Fruit fly (Drosophila melanogaster) whole organism, embryonic: ENCODE results near the gene fred.

ENCODE experiments used
- Ada2b ChIP-seq: fragments of 200-800 bp; sonication (Bioruptor generic); IDR thresholded peaks from 2 replicates; pipeline ENCODE4 v1.3.6; 2022; ENCODE audit warnings: missing biosample characterization, missing genetic modification characterization
- C15 ChIP-seq: fragments of 200-800 bp; sonication (Bioruptor generic); IDR thresholded peaks from 3 replicates; pipeline ENCODE4 v1.3.6; 2022; ENCODE audit warnings: missing biosample characterization, missing genetic modification characterization
- CG12104 ChIP-seq: fragments of 200-800 bp; sonication (Bioruptor generic); optimal IDR thresholded peaks from 3 replicates; lab custom pipeline; 2016; ENCODE audit warnings: missing biosample characterization, missing genetic modification characterization
- CG12219 ChIP-seq: fragments of 200-800 bp; sonication (Bioruptor generic); optimal IDR thresholded peaks from 3 replicates; lab custom pipeline; 2018; ENCODE audit warnings: missing biosample characterization, mild to moderate bottlenecking, missing genetic modification characterization
- CG13296 ChIP-seq: fragments of 200-800 bp; sonication (Bioruptor generic); optimal IDR thresholded peaks from 3 replicates; lab custom pipeline; 2018; ENCODE audit warnings: missing biosample characterization, mild to moderate bottlenecking, missing genetic modification characterization
- CG15073 ChIP-seq: fragments of 200-800 bp; sonication (Bioruptor generic); optimal IDR thresholded peaks from 2 replicates; lab custom pipeline; 2016; ENCODE audit warnings: missing biosample characterization, missing genetic modification characterization
- CG15269 ChIP-seq: fragments of 200-800 bp; sonication (Bioruptor generic); optimal IDR thresholded peaks from 2 replicates; lab custom pipeline; 2018; ENCODE audit warnings: missing biosample characterization, mild to moderate bottlenecking, missing genetic modification characterization, moderate library complexity
- CG1602 ChIP-seq: fragments of 200-800 bp; sonication (Bioruptor generic); optimal IDR thresholded peaks from 3 replicates; lab custom pipeline; 2016; ENCODE audit warnings: missing biosample characterization, missing genetic modification characterization
- CG17359 ChIP-seq: fragments of 200-800 bp; sonication (Bioruptor generic); optimal IDR thresholded peaks from 3 replicates; lab custom pipeline; 2018; ENCODE audit warnings: missing biosample characterization, mild to moderate bottlenecking, missing genetic modification characterization, moderate library complexity
- CG17385 ChIP-seq: fragments of 200-800 bp; sonication (Bioruptor generic); optimal IDR thresholded peaks from 3 replicates; lab custom pipeline; 2018; ENCODE audit warnings: missing biosample characterization, mild to moderate bottlenecking, missing genetic modification characterization
- CG17912 ChIP-seq: fragments of 200-800 bp; sonication (Bioruptor generic); optimal IDR thresholded peaks from 2 replicates; lab custom pipeline; 2018; ENCODE audit warnings: missing biosample characterization, mild to moderate bottlenecking, missing genetic modification characterization
- CG18599 ChIP-seq: fragments of 200-800 bp; sonication (Bioruptor generic); optimal IDR thresholded peaks from 3 replicates; lab custom pipeline; 2017; ENCODE audit warnings: missing biosample characterization, missing genetic modification characterization, mild to moderate bottlenecking, moderate library complexity, missing genetic modification reagents
- CG18619 ChIP-seq: fragments of 200-800 bp; sonication (Bioruptor generic); optimal IDR thresholded peaks from 3 replicates; lab custom pipeline; 2017; ENCODE audit warnings: missing biosample characterization, mild to moderate bottlenecking, missing genetic modification characterization
- CG2116 ChIP-seq: fragments of 200-800 bp; sonication (Bioruptor generic); optimal IDR thresholded peaks from 3 replicates; lab custom pipeline; 2018; ENCODE audit warnings: missing biosample characterization, mild to moderate bottlenecking, missing genetic modification characterization
- CG4707 ChIP-seq: fragments of 200-800 bp; sonication (Bioruptor generic); optimal IDR thresholded peaks from 2 replicates; lab custom pipeline; 2018; ENCODE audit warnings: missing biosample characterization, mild to moderate bottlenecking, missing genetic modification characterization, moderate library complexity
- CG6683 ChIP-seq: fragments of 200-800 bp; sonication (Bioruptor generic); optimal IDR thresholded peaks from 2 replicates; lab custom pipeline; 2017; ENCODE audit warnings: missing biosample characterization, mild to moderate bottlenecking, missing genetic modification characterization, missing genetic modification reagents
- CG6689 ChIP-seq: fragments of 200-800 bp; sonication (Bioruptor generic); IDR thresholded peaks from 2 replicates; pipeline ENCODE4 v1.3.6; 2022; ENCODE audit warnings: missing biosample characterization, missing genetic modification characterization
- CG6765 ChIP-seq: fragments of 200-800 bp; sonication (Bioruptor generic); optimal IDR thresholded peaks from 3 replicates; lab custom pipeline; 2017; ENCODE audit warnings: missing biosample characterization, mild to moderate bottlenecking, missing genetic modification characterization
- CkIIα-i1 ChIP-seq: fragments of 200-800 bp; sonication (Bioruptor generic); IDR thresholded peaks from 2 replicates; pipeline ENCODE4 v1.3.6; 2022; ENCODE audit warnings: missing biosample characterization, missing genetic modification characterization
- Dek ChIP-seq: fragments of 200-800 bp; sonication (Bioruptor generic); optimal IDR thresholded peaks from 3 replicates; lab custom pipeline; 2019; ENCODE audit warnings: missing biosample characterization, mild to moderate bottlenecking, missing genetic modification characterization, moderate library complexity
- Dip2 ChIP-seq: fragments of 200-800 bp; sonication (Bioruptor generic); IDR thresholded peaks from 2 replicates; pipeline ENCODE4 v1.3.6; 2022; ENCODE audit warnings: missing biosample characterization, missing genetic modification characterization
- Fer3 ChIP-seq: fragments of 200-800 bp; sonication (Bioruptor generic); optimal IDR thresholded peaks from 2 replicates; lab custom pipeline; 2018; ENCODE audit warnings: missing biosample characterization, mild to moderate bottlenecking, missing genetic modification characterization, moderate library complexity
- HmgD ChIP-seq: fragments of 200-800 bp; sonication (Bioruptor generic); optimal IDR thresholded peaks from 3 replicates; lab custom pipeline; 2016; ENCODE audit warnings: missing biosample characterization, missing genetic modification characterization
- Lim3 ChIP-seq: fragments of 200-800 bp; sonication (Bioruptor generic); IDR thresholded peaks from 2 replicates; pipeline ENCODE4 v1.3.6; 2022; ENCODE audit warnings: missing biosample characterization, missing genetic modification characterization
- MESR4 ChIP-seq: fragments of 200-800 bp; sonication (Bioruptor generic); optimal IDR thresholded peaks from 2 replicates; lab custom pipeline; 2018; ENCODE audit warnings: missing biosample characterization, mild to moderate bottlenecking, missing genetic modification characterization, moderate library complexity
- MTF-1 ChIP-seq: fragments of 200-800 bp; sonication (Bioruptor generic); optimal IDR thresholded peaks from 2 replicates; lab custom pipeline; 2018; ENCODE audit warnings: missing biosample characterization, mild to moderate bottlenecking, missing genetic modification characterization, borderline replicate concordance
- Mes4 ChIP-seq: fragments of 200-800 bp; sonication (Bioruptor generic); optimal IDR thresholded peaks from 2 replicates; lab custom pipeline; 2016; ENCODE audit warnings: missing biosample characterization, missing genetic modification characterization
- Neu2 ChIP-seq: fragments of 200-800 bp; sonication (Bioruptor generic); optimal IDR thresholded peaks from 3 replicates; lab custom pipeline; 2016; ENCODE audit warnings: missing biosample characterization, missing genetic modification characterization, borderline replicate concordance
- Spps ChIP-seq: fragments of 200-800 bp; sonication (Bioruptor generic); optimal IDR thresholded peaks from 2 replicates; lab custom pipeline; 2018; ENCODE audit warnings: missing biosample characterization, mild to moderate bottlenecking, missing genetic modification characterization
- Sry-δ ChIP-seq: fragments of 200-800 bp; sonication (Bioruptor generic); optimal IDR thresholded peaks from 2 replicates; lab custom pipeline; 2016; ENCODE audit warnings: missing biosample characterization, missing genetic modification characterization
- croc ChIP-seq: fragments of 200-800 bp; sonication (Bioruptor generic); conservative IDR thresholded peaks from 3 replicates; pipeline ENCODE4 v1.3.6; 2022; ENCODE audit warnings: missing biosample characterization, missing genetic modification characterization
- dimm ChIP-seq: fragments of 200-800 bp; sonication (Bioruptor generic); IDR thresholded peaks from 2 replicates; pipeline ENCODE4 v1.3.6; 2022; ENCODE audit warnings: missing biosample characterization, missing genetic modification characterization
- dysf ChIP-seq: fragments of 200-800 bp; sonication (Bioruptor generic); IDR thresholded peaks from 3 replicates; pipeline ENCODE4 v1.3.6; 2022; ENCODE audit warnings: missing biosample characterization, missing genetic modification characterization
- fd3F ChIP-seq: fragments of 200-800 bp; sonication (Bioruptor generic); optimal IDR thresholded peaks from 2 replicates; lab custom pipeline; 2018; ENCODE audit warnings: missing biosample characterization, mild to moderate bottlenecking, missing genetic modification characterization, moderate library complexity
- grau ChIP-seq: fragments of 200-800 bp; optimal IDR thresholded peaks from 3 replicates; lab custom pipeline; 2019; ENCODE audit warnings: missing biosample characterization, mild to moderate bottlenecking, missing genetic modification characterization, moderate library complexity
- her ChIP-seq: fragments of 200-800 bp; sonication (Bioruptor generic); optimal IDR thresholded peaks from 2 replicates; lab custom pipeline; 2016; ENCODE audit warnings: missing biosample characterization, missing genetic modification characterization
- hkb ChIP-seq, 2 experiments: fragments of 200-800 bp in 1 of 2; fragments of >200 bp in 1 of 2; sonication (Bioruptor generic) in 1 of 2; IDR thresholded peaks in 1 of 2; optimal IDR thresholded peaks in 1 of 2; 2 replicates each; pipeline versions ENCODE4 v1.3.6 to Lab custom; 2017 to 2022; ENCODE audit warnings: missing biosample characterization in 1 of 2, missing genetic modification characterization in 1 of 2
- hth ChIP-seq: fragments of >200 bp; optimal IDR thresholded peaks from 2 replicates; lab custom pipeline; 2017; ENCODE audit warnings: inconsistent platforms
- nerfin-1 ChIP-seq: fragments of 200-800 bp; sonication (Bioruptor generic); optimal IDR thresholded peaks from 3 replicates; lab custom pipeline; 2019; ENCODE audit warnings: missing biosample characterization, mild to moderate bottlenecking, missing genetic modification characterization, moderate library complexity
- ro ChIP-seq: fragments of 200-800 bp; sonication (Bioruptor generic); IDR thresholded peaks from 2 replicates; pipeline ENCODE4 v1.3.6; 2022; ENCODE audit warnings: missing biosample characterization, missing genetic modification characterization
- scrt ChIP-seq: fragments of 200-800 bp; sonication (Bioruptor generic); optimal IDR thresholded peaks from 2 replicates; lab custom pipeline; 2018; ENCODE audit warnings: missing biosample characterization, mild to moderate bottlenecking, missing genetic modification characterization, moderate library complexity
- sd ChIP-seq: fragments of 200-800 bp; sonication (Bioruptor generic); optimal IDR thresholded peaks from 3 replicates; lab custom pipeline; 2018; ENCODE audit warnings: missing biosample characterization, mild to moderate bottlenecking, missing genetic modification characterization, moderate library complexity
- sens-2 ChIP-seq: fragments of 200-800 bp; sonication (Bioruptor generic); IDR thresholded peaks from 2 replicates; pipeline ENCODE4 v1.3.6; 2022; ENCODE audit warnings: missing biosample characterization, missing genetic modification characterization
- sima ChIP-seq: fragments of 200-800 bp; sonication (Bioruptor generic); optimal IDR thresholded peaks from 2 replicates; lab custom pipeline; 2016; ENCODE audit warnings: missing biosample characterization, missing genetic modification characterization
- slbo ChIP-seq: fragments of 200-800 bp; sonication (Bioruptor generic); IDR thresholded peaks from 2 replicates; pipeline ENCODE4 v1.3.6; 2022; ENCODE audit warnings: missing biosample characterization, missing genetic modification characterization
- tio ChIP-seq: fragments of 200-800 bp; sonication (Bioruptor generic); optimal IDR thresholded peaks from 2 replicates; lab custom pipeline; 2017; ENCODE audit warnings: missing biosample characterization, missing genetic modification characterization, inconsistent platforms
- tll ChIP-seq, 2 experiments: fragments of 200-800 bp in 1 of 2; fragments of >200 bp in 1 of 2; sonication (Bioruptor generic) in 1 of 2; optimal IDR thresholded peaks; 2 replicates each; lab custom pipeline; 2017 to 2019; ENCODE audit warnings: missing biosample characterization in 2 of 2, missing genetic modification characterization in 2 of 2, mild to moderate bottlenecking in 1 of 2, moderate library complexity in 1 of 2
- trem ChIP-seq: fragments of 200-800 bp; optimal IDR thresholded peaks from 3 replicates; lab custom pipeline; 2019; ENCODE audit warnings: missing biosample characterization, mild to moderate bottlenecking, missing genetic modification characterization, moderate library complexity

The fred gene

DNA sequence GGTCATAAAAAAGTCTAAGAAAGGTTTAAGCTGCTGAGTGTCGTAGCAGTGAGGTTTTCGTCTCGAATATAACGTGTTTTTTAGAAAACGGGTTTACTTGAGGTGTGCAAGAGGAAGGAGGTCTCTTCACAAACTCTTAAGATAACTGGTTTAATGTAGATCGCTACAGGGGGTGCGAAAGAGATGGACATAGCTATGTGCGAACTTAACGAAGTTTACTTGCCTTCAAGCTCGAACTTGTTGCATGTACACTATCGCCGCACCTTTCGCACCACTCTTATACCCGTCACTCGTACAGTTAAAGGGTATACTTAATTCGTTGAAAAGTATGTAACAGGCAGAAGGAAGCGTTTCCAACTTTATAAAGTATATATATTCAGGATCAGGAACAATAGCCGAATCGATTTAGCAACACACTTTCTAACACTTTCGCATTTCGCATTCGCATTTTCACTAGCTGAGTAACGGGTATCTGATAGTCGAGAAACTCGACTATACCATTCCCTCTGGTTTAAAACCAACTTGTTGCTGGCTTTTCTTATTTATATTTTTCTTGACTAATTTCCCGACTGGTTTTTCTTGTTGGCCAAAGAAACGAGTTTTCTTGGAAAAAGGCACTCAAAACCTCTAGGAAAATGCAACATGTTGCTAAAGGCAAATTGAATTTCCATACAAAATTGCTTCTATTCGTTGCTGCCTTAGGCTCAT is 38.9 kb upstream of the fred start (continued):
- TF ChIP-seq hkb (optimal IDR thresholded peaks at IDR 0.05; lab: Kevin White, UChicago) (no peak), hkb (GFP tag; IDR thresholded peaks at IDR 0.05; lab: Robert Waterston, UW) (peak; percentile 83), CG15269 (tag; lab: Kevin White, UChicago) (peak; percentile 83), CkIIα-i1 (GFP tag; lab: Robert Waterston, UW) (peak; percentile 28; the same call in 1 of the 2 replicates), CG6689 (peak; percentile 89), Dip2 (no peak), ro (GFP tag; lab: Robert Waterston, UW) (peak; percentile 48; the same call in 1 of the 2 replicates), sd (peak; percentile 3), Dek (peak; percentile 64), CG18599 (GFP tag; lab: Kevin White, UChicago) (peak; percentile 74), CG6765 (GFP tag; lab: Kevin White, UChicago) (no peak), CG18619 (GFP tag; lab: Kevin White, UChicago) (peak; percentile 74), scrt (GFP tag; lab: Kevin White, UChicago) (peak; percentile 63), Ada2b (GFP tag; lab: Robert Waterston, UW) (peak; percentile 71), Fer3 (peak; percentile 76), MTF-1 (GFP tag; lab: Kevin White, UChicago) (peak; percentile 47), CG17359 (peak; percentile 89), grau (peak; percentile 84), CG15073 (peak; percentile 37), Lim3 (GFP tag; lab: Robert Waterston, UW) (0 out of 2 replicates have a peak, but pooled peaks have one; percentile 49), dysf (GFP tag; lab: Robert Waterston, UW) (peak; percentile 91), nerfin-1 (peak; percentile 84), Mes4 (peak; percentile 80), CG2116 (GFP tag; lab: Kevin White, UChicago) (peak; percentile 20), CG12104 (GFP tag; lab: Kevin White, UChicago) (peak; percentile 74), her (GFP tag; lab: Kevin White, UChicago) (peak; percentile 76), Sry-δ (GFP tag; lab: Kevin White, UChicago) (peak; percentile 27), CG17385 (GFP tag; lab: Kevin White, UChicago) (peak; percentile 82), CG13296 (peak; percentile 55), slbo (GFP tag; lab: Robert Waterston, UW) (peak; percentile 85), sens-2 (peak; percentile 87), tio (GFP tag; lab: Kevin White, UChicago) (peak; percentile 77), hth (lab: Kevin White, UChicago) (no peak), CG6683 (GFP tag; lab: Kevin White, UChicago) (peak; percentile 20), dimm (GFP tag; lab: Robert Waterston, UW) (peak; percentile 80), CG17912 (peak; percentile 14), CG12219 (GFP tag; lab: Kevin White, UChicago) (peak; percentile 84), HmgD (GFP tag; lab: Kevin White, UChicago) (peak; percentile 52), Neu2 (GFP tag; lab: Kevin White, UChicago) (peak; percentile 32), MESR4 (GFP tag; lab: Kevin White, UChicago) (peak; percentile 5), C15 (GFP tag; lab: Robert Waterston, UW) (no peak), CG1602 (GFP tag; lab: Kevin White, UChicago) (peak; percentile 79), tll (GFP tag; optimal IDR thresholded peaks at IDR 0.05; lab: Kevin White, UChicago) (no peak), trem (tag; lab: Kevin White, UChicago) (peak; percentile 74), croc (GFP tag; lab: Robert Waterston, UW) (peak; percentile 82), Spps (tag; lab: Kevin White, UChicago) (peak; percentile 76), CG4707 (GFP tag; lab: Kevin White, UChicago) (peak; percentile 77), fd3F (GFP tag; lab: Kevin White, UChicago) (peak; percentile 49), sima (peak; percentile 35)
